Worm (Caenorhabditis elegans): ENCODE measurements around the gene K02B2.6.

- TF ChIP-seq him-1 (tag; optimal IDR thresholded peaks at IDR 0.05) (peak; percentile 7), W03F9.2 (tag; optimal IDR thresholded peaks at IDR 0.05) (peak; percentile 78), dao-5 (tag; optimal IDR thresholded peaks at IDR 0.05) (no peak)
Measured at ce11 chrIV:5947555-5948151, 14.4 kb downstream of the K02B2.6 start, which contains the start of gene rps-25.
